Worm (Caenorhabditis elegans) whole organism, L2 larva: ENCODE data around the gene T11G6.2.

Experiments
- R02D3.7 ChIP-seq: fragments of 150-350 bp; optimal IDR thresholded peaks from 2 replicates; lab custom pipeline; 2014; ENCODE audit warnings: missing biosample characterization, missing genetic modification characterization
- ZK546.5 ChIP-seq: sonication (generic microtip); optimal IDR thresholded peaks from 2 replicates; lab custom pipeline; 2017; ENCODE audit warnings: missing biosample characterization, missing genetic modification characterization
- blmp-1 ChIP-seq: sonication (generic microtip); optimal IDR thresholded peaks from 2 replicates; lab custom pipeline; 2017; ENCODE audit warnings: missing genetic modification characterization, mild to moderate bottlenecking, missing compliant biosample characterization, antibody characterized with exemption, moderate library complexity; ENCODE audit not compliant: insufficient read depth
- ceh-82 ChIP-seq: fragments of 150-350 bp; optimal IDR thresholded peaks from 2 replicates; lab custom pipeline; 2014; ENCODE audit warnings: missing biosample characterization, missing genetic modification characterization
- nhr-237 ChIP-seq: fragments of 150-350 bp; optimal IDR thresholded peaks from 2 replicates; lab custom pipeline; 2014; ENCODE audit warnings: missing biosample characterization, missing genetic modification characterization
- unc-55 ChIP-seq: fragments of 150-350 bp; sonication (generic microtip); optimal IDR thresholded peaks from 3 replicates; lab custom pipeline; 2014; ENCODE audit warnings: missing biosample characterization, missing genetic modification reagents, missing genetic modification characterization
- unc-62 ChIP-seq: fragments of 150-350 bp; optimal IDR thresholded peaks from 2 replicates; lab custom pipeline; 2014; ENCODE audit warnings: missing biosample characterization, missing genetic modification reagents, missing genetic modification characterization
- zag-1 ChIP-seq: fragments of 150-350 bp; optimal IDR thresholded peaks from 2 replicates; lab custom pipeline; 2014; ENCODE audit warnings: missing biosample characterization, missing genetic modification characterization

DNA sequence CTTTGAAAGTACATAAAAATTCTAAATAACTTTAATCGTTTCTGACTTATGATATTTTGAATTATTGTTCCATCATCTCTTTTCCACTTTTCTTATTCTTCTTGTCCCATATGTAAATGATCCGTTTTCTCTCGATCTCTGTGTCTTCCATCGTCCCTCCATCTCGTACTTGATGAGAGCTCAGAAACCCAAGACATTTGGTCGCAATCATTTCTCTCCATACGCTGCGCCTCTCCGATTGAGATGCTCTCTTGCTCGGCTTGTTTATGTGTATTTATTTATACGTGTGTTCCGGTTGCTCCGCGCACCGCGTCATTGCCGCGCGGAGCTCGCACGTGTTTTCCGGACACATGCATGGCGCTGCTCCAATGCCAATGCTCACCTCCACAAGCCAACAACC lies 46.9 kb downstream of the T11G6.2 start:
- TF ChIP-seq unc-55 = no peak
- no peak for TF ChIP-seq R02D3.7 (tag; lab: Kevin White, UChicago)
- no peak for TF ChIP-seq zag-1 (tag; lab: Kevin White, UChicago)
- no peak for TF ChIP-seq ZK546.5
- TF ChIP-seq unc-62 (GFP tag; lab: Kevin White, UChicago) = no peak
- TF ChIP-seq nhr-237 = no peak
- no peak for TF ChIP-seq ceh-82
- TF ChIP-seq blmp-1 = no peak
